Worm (Caenorhabditis elegans) whole organism, L3 larva: Measurements from ENCODE around the gene dpm-3.

Experiments
- ama-1 ChIP-seq: fragments of 150-350 bp; optimal IDR thresholded peaks from 2 replicates; lab custom pipeline; 2018
- snpc-4 ChIP-seq: fragments of 150-350 bp; optimal IDR thresholded peaks from 2 replicates; lab custom pipeline; 2014; ENCODE audit warnings: missing biosample characterization, missing genetic modification characterization

DNA sequence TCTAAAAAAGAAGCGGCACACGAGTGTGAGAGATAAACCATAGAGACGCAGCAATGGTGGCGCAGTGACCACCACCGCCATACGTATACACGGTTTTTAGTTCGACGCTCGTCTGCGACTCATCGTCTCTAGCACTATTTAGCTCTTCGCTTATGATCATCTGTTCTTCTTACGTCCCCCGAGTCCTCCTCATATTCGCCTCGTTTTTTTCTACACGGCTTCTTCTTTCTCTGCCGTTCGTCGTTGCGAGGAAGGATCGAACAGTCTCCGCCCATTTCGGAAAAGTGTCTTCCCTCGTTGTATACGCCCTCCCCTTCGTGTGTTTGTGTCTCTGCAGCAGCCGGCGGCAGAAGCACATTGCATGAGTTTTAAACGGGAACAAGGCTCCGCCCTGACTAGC is 26.4 kb upstream of the dpm-3 start:
- TF ChIP-seq ama-1 (lab: Kevin White, UChicago) (no peak), snpc-4 (tag; lab: Kevin White, UChicago) (peak; percentile 11)
